Fruit fly (Drosophila melanogaster) whole organism: Measurements from ENCODE around the gene CG46244.

Experiments
- CG8478 ChIP-seq: fragments of >200 bp; optimal IDR thresholded peaks from 2 replicates; lab custom pipeline; 2018; ENCODE audit warnings: inconsistent platforms
- EcR ChIP-seq, 2 experiments: fragments of >200 bp; optimal IDR thresholded peaks; 2 replicates each; lab custom pipeline; 2017; ENCODE audit warnings: missing biosample characterization in 2 of 2, missing genetic modification characterization in 2 of 2, missing genetic modification reagents in 2 of 2
- pan ChIP-seq: fragments of >200 bp; optimal IDR thresholded peaks from 2 replicates; lab custom pipeline; 2017
- psq ChIP-seq: fragments of >200 bp; optimal IDR thresholded peaks from 2 replicates; lab custom pipeline; 2017
- usp ChIP-seq: fragments of >200 bp; optimal IDR thresholded peaks from 2 replicates; lab custom pipeline; 2017; ENCODE audit warnings: missing biosample characterization, missing genetic modification characterization, mixed read lengths

dm6 chr2L:19758511-19759128 lies 152.3 kb downstream of the CG46244 start, which contains the start of the genes CG10628 and Dus3:
- TF ChIP-seq pan (lab: Kevin White, UChicago) = no peak
- TF ChIP-seq psq (lab: Kevin White, UChicago) = no peak
- TF ChIP-seq usp (GFP tag; lab: Kevin White, UChicago) = no peak
- no peak for TF ChIP-seq CG8478 (lab: Kevin White, UChicago)
- TF ChIP-seq EcR (GFP tag; optimal IDR thresholded peaks at IDR 0.05; lab: Kevin White, UChicago) = no peak
